Worm (Caenorhabditis elegans) whole organism, L2 larva: ENCODE results near the gene T04F3.5.
A peak's percentile ranks its signal among the peaks of the same experiment; 100 is the strongest.

Experiments used
- C34F6.9 ChIP-seq: fragments of 150-350 bp; optimal IDR thresholded peaks from 2 replicates; lab custom pipeline; 2014; ENCODE audit warnings: missing biosample characterization, missing genetic modification characterization
- F13H6.1 ChIP-seq: sonication (generic microtip); optimal IDR thresholded peaks from 2 replicates; lab custom pipeline; 2016; ENCODE audit warnings: missing genetic modification characterization, missing compliant biosample characterization
- blmp-1 ChIP-seq: sonication (generic microtip); optimal IDR thresholded peaks from 2 replicates; lab custom pipeline; 2017; ENCODE audit warnings: missing genetic modification characterization, mild to moderate bottlenecking, missing compliant biosample characterization, antibody characterized with exemption, moderate library complexity; ENCODE audit not compliant: insufficient read depth
- crh-2 ChIP-seq: sonication (generic microtip); optimal IDR thresholded peaks from 2 replicates; lab custom pipeline; 2017; ENCODE audit warnings: missing biosample characterization, missing genetic modification characterization
- lin-11 ChIP-seq: fragments of 150-350 bp; sonication (generic microtip); optimal IDR thresholded peaks from 2 replicates; lab custom pipeline; 2014; ENCODE audit warnings: missing biosample characterization, missing genetic modification characterization, inconsistent platforms, mixed read lengths
- lin-13 ChIP-seq: fragments of 150-350 bp; optimal IDR thresholded peaks from 2 replicates; lab custom pipeline; 2014; ENCODE audit warnings: missing biosample characterization, missing genetic modification reagents, missing genetic modification characterization
- lsy-2 ChIP-seq, 2 experiments: fragments of 150-350 bp in 1 of 2; sonication (generic microtip) in 1 of 2; optimal IDR thresholded peaks; 2 replicates each; lab custom pipeline; 2014 to 2017; ENCODE audit warnings: missing biosample characterization in 2 of 2, missing genetic modification characterization in 2 of 2
- mdl-1 ChIP-seq, 2 experiments: fragments of 150-350 bp in 1 of 2; sonication (generic microtip) in 1 of 2; optimal IDR thresholded peaks; 2 replicates each; lab custom pipeline; 2017; ENCODE audit warnings: missing biosample characterization in 2 of 2, missing genetic modification characterization in 2 of 2
- nhr-129 ChIP-seq: fragments of 150-350 bp; optimal IDR thresholded peaks from 2 replicates; lab custom pipeline; 2014; ENCODE audit warnings: missing biosample characterization, missing genetic modification characterization
- nhr-25 ChIP-seq: fragments of 150-350 bp; sonication (generic microtip); optimal IDR thresholded peaks from 3 replicates; lab custom pipeline; 2014; ENCODE audit warnings: missing biosample characterization, missing genetic modification characterization
- sem-4 ChIP-seq: fragments of 150-350 bp; optimal IDR thresholded peaks from 2 replicates; lab custom pipeline; 2014; ENCODE audit warnings: missing biosample characterization, missing genetic modification reagents, missing genetic modification characterization
- sma-3 ChIP-seq: sonication (generic microtip); optimal IDR thresholded peaks from 2 replicates; lab custom pipeline; 2016; ENCODE audit warnings: missing genetic modification reagents, missing genetic modification characterization, missing compliant biosample characterization
- sma-9 ChIP-seq, 2 experiments: fragments of 150-350 bp in 1 of 2; sonication (generic microtip) in 1 of 2; optimal IDR thresholded peaks; 2 replicates each; lab custom pipeline; 2014 to 2016; ENCODE audit warnings: missing genetic modification characterization in 2 of 2, mild to moderate bottlenecking in 1 of 2, missing biosample characterization in 1 of 2, missing compliant biosample characterization in 1 of 2, missing genetic modification reagents in 1 of 2, moderate library complexity in 1 of 2
- unc-55 ChIP-seq: fragments of 150-350 bp; sonication (generic microtip); optimal IDR thresholded peaks from 3 replicates; lab custom pipeline; 2014; ENCODE audit warnings: missing biosample characterization, missing genetic modification reagents, missing genetic modification characterization
- ztf-11 ChIP-seq: sonication (generic microtip); optimal IDR thresholded peaks from 2 replicates; lab custom pipeline; 2017; ENCODE audit warnings: missing biosample characterization, missing genetic modification characterization
- ztf-4 ChIP-seq: fragments of 150-350 bp; optimal IDR thresholded peaks from 2 replicates; lab custom pipeline; 2014; ENCODE audit warnings: missing biosample characterization, missing genetic modification characterization

Gene T04F3.5

ce11 chrV:11803518-11803994, 43.1 kb downstream of the T04F3.5 start:
- TF ChIP-seq F13H6.1: no peak
- peak; percentile 45 for TF ChIP-seq nhr-25 (tag; lab: Kevin White, UChicago)
- TF ChIP-seq sma-9 (GFP tag; optimal IDR thresholded peaks at IDR 0.05; lab: Kevin White, UChicago): peak; percentile 88
- no peak for TF ChIP-seq sma-9 (tag; optimal IDR thresholded peaks at IDR 0.05; lab: Kevin White, UChicago)
- TF ChIP-seq nhr-129 (tag; lab: Kevin White, UChicago): peak; percentile 68
- peak; percentile 63 for TF ChIP-seq sma-3
- TF ChIP-seq lsy-2 (tag; optimal IDR thresholded peaks at IDR 0.05; lab: Kevin White, UChicago): peak in 1 of 2 experiments; percentile 14
- TF ChIP-seq lin-11 (tag; lab: Kevin White, UChicago): no peak
- peak; percentile 72 for TF ChIP-seq blmp-1 (tag; lab: Kevin White, UChicago)

- TF ChIP-seq lin-13 (GFP tag; lab: Kevin White, UChicago): no peak
- no peak for TF ChIP-seq sem-4 (tag; lab: Kevin White, UChicago)
- peak; percentile 18 for TF ChIP-seq crh-2
- peak; percentile 3 for TF ChIP-seq C34F6.9 (tag; lab: Kevin White, UChicago)
- TF ChIP-seq mdl-1 (tag; optimal IDR thresholded peaks at IDR 0.05; lab: Kevin White, UChicago): no peak
- no peak for TF ChIP-seq unc-55 (GFP tag; lab: Kevin White, UChicago)
- no peak for TF ChIP-seq ztf-4 (tag; lab: Kevin White, UChicago)
- no peak for TF ChIP-seq ztf-11 (tag; lab: Kevin White, UChicago)
- no peak for TF ChIP-seq lsy-2 (tag; optimal IDR thresholded peaks at IDR 0.05; lab: Kevin White, UChicago)
Measured at ce11 chrV:11809935-11810334, 49.5 kb downstream of the T04F3.5 start.
